Fruit fly (Drosophila melanogaster) whole organism, adult: ENCODE data around the gene CG2975.

Experiments
- CG11617 ChIP-seq: fragments of 200-800 bp; sonication (Bioruptor generic); optimal IDR thresholded peaks from 2 replicates; lab custom pipeline; 2017; ENCODE audit warnings: mild to moderate bottlenecking, missing biosample characterization, missing genetic modification reagents, missing genetic modification characterization
- CG12768 ChIP-seq: fragments of 200-800 bp; sonication (Bioruptor generic); optimal IDR thresholded peaks from 2 replicates; lab custom pipeline; 2017; ENCODE audit warnings: missing biosample characterization, missing genetic modification characterization, mild to moderate bottlenecking, moderate library complexity, missing genetic modification reagents
- CG14711 ChIP-seq: fragments of 200-800 bp; sonication (Bioruptor generic); optimal IDR thresholded peaks from 2 replicates; lab custom pipeline; 2018; ENCODE audit warnings: missing biosample characterization, mild to moderate bottlenecking, missing genetic modification characterization, moderate library complexity
- CG1620 ChIP-seq: fragments of 200-800 bp; sonication (Bioruptor generic); optimal IDR thresholded peaks from 2 replicates; lab custom pipeline; 2016; ENCODE audit warnings: missing biosample characterization, missing genetic modification characterization
- CG33017 ChIP-seq: fragments of 200-800 bp; sonication (Bioruptor generic); optimal IDR thresholded peaks from 2 replicates; lab custom pipeline; 2018; ENCODE audit warnings: missing biosample characterization, mild to moderate bottlenecking, missing genetic modification characterization, moderate library complexity
- CG5204 ChIP-seq: fragments of 200-800 bp; sonication (Bioruptor generic); optimal IDR thresholded peaks from 2 replicates; lab custom pipeline; 2016; ENCODE audit warnings: missing biosample characterization, missing genetic modification characterization
- CG7045 ChIP-seq: fragments of 200-800 bp; sonication (Bioruptor generic); optimal IDR thresholded peaks from 2 replicates; lab custom pipeline; 2017; ENCODE audit warnings: missing biosample characterization, mild to moderate bottlenecking, missing genetic modification characterization
- CG7101 ChIP-seq: fragments of 200-800 bp; sonication (Bioruptor generic); optimal IDR thresholded peaks from 2 replicates; lab custom pipeline; 2018; ENCODE audit warnings: missing biosample characterization, mild to moderate bottlenecking, missing genetic modification characterization, moderate library complexity
- Clk ChIP-seq: fragments of 200-800 bp; sonication (Bioruptor generic); optimal IDR thresholded peaks from 2 replicates; lab custom pipeline; 2017; ENCODE audit warnings: missing biosample characterization, missing genetic modification characterization
- Crg-1 ChIP-seq: fragments of 200-800 bp; sonication (Bioruptor generic); optimal IDR thresholded peaks from 2 replicates; lab custom pipeline; 2016; ENCODE audit warnings: missing biosample characterization, missing genetic modification characterization
- Hr96 ChIP-seq: fragments of 200-800 bp; sonication (Bioruptor generic); optimal IDR thresholded peaks from 2 replicates; lab custom pipeline; 2016; ENCODE audit warnings: missing biosample characterization, missing genetic modification characterization
- Mnt ChIP-seq: fragments of 200-800 bp; sonication (Bioruptor generic); optimal IDR thresholded peaks from 2 replicates; lab custom pipeline; 2016; ENCODE audit warnings: missing biosample characterization, mild to moderate bottlenecking, missing genetic modification characterization
- bab1 ChIP-seq: fragments of 200-800 bp; sonication (Bioruptor generic); optimal IDR thresholded peaks from 3 replicates; lab custom pipeline; 2019; ENCODE audit warnings: missing biosample characterization, mild to moderate bottlenecking, missing genetic modification characterization, moderate library complexity
- cic ChIP-seq: fragments of 200-800 bp; sonication (Bioruptor generic); optimal IDR thresholded peaks from 2 replicates; lab custom pipeline; 2017; ENCODE audit warnings: missing biosample characterization, mild to moderate bottlenecking, missing genetic modification characterization, moderate library complexity
- cnc ChIP-seq, 2 experiments: fragments of >200 bp; optimal IDR thresholded peaks; 2 replicates each; lab custom pipeline; 2017
- kay ChIP-seq: fragments of 200-800 bp; sonication (Bioruptor generic); peaks from one replicate; lab custom pipeline; 2016; ENCODE audit warnings: missing biosample characterization, missing genetic modification characterization, borderline replicate concordance
- ovo ChIP-seq: fragments of 200-800 bp; sonication (Bioruptor generic); optimal IDR thresholded peaks from 2 replicates; lab custom pipeline; 2016; ENCODE audit warnings: missing biosample characterization, missing genetic modification characterization
- pad ChIP-seq: fragments of 200-800 bp; sonication (Bioruptor generic); optimal IDR thresholded peaks from 3 replicates; lab custom pipeline; 2017; ENCODE audit warnings: missing biosample characterization, missing genetic modification characterization, mild to moderate bottlenecking, moderate library complexity, missing genetic modification reagents
- tj ChIP-seq: fragments of 200-800 bp; sonication (Bioruptor generic); optimal IDR thresholded peaks from 3 replicates; lab custom pipeline; 2017; ENCODE audit warnings: missing biosample characterization, mild to moderate bottlenecking, missing genetic modification characterization, moderate library complexity
- toe ChIP-seq: fragments of 200-800 bp; sonication (Bioruptor generic); optimal IDR thresholded peaks from 2 replicates; lab custom pipeline; 2016; ENCODE audit warnings: missing biosample characterization, missing genetic modification characterization

The CG2975 gene

DNA sequence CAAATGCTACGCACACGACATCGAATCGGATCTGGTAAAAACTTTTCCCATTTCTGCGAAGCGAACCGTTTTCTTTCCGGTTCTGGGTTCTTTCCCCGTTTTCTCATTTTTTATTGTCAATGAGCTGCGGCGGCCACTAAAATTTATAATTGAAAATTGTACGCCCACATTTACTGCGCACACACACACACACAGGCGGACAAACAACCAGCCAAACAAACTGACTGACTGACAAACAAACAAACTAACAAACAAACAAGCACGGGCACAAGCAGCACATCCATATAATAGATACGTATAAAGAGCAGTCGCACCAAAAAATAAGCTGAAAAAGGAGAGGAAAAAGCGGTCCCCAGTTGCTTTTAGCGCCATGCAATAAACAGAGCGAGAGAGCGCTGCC, 51.3 kb downstream of the CG2975 start:
- TF ChIP-seq toe (GFP tag; lab: Kevin White, UChicago) (no peak), cnc (optimal IDR thresholded peaks at IDR 0.05; lab: Kevin White, UChicago) (no peak), cic (GFP tag; lab: Kevin White, UChicago) (no peak), CG7045 (GFP tag; lab: Kevin White, UChicago) (no peak), Clk (no peak), CG5204 (GFP tag; lab: Kevin White, UChicago) (no peak), CG14711 (no peak), CG1620 (GFP tag; lab: Kevin White, UChicago) (no peak), kay (GFP tag; lab: Kevin White, UChicago) (no peak), Mnt (GFP tag; lab: Kevin White, UChicago) (no peak), CG12768 (no peak), tj (GFP tag; lab: Kevin White, UChicago) (no peak), pad (GFP tag; lab: Kevin White, UChicago) (no peak), bab1 (no peak), Crg-1 (GFP tag; lab: Kevin White, UChicago) (no peak), ovo (GFP tag; lab: Kevin White, UChicago) (no peak), Hr96 (GFP tag; lab: Kevin White, UChicago) (no peak), CG7101 (tag; lab: Kevin White, UChicago) (no peak), CG11617 (no peak), CG33017 (no peak)
